Worm (Caenorhabditis elegans) whole organism, young adult: Measurements from ENCODE around the gene F40C5.1.

Experiments
- F10E7.11 ChIP-seq: sonication (generic microtip); optimal IDR thresholded peaks from 2 replicates; lab custom pipeline; 2017; ENCODE audit warnings: mild to moderate bottlenecking, missing genetic modification characterization, moderate library complexity, missing compliant biosample characterization
- fkh-3 ChIP-seq: sonication (generic microtip); optimal IDR thresholded peaks from 2 replicates; lab custom pipeline; 2016; ENCODE audit warnings: mild to moderate bottlenecking, missing genetic modification characterization, missing compliant biosample characterization
- lsy-27 ChIP-seq: sonication (generic microtip); optimal IDR thresholded peaks from 2 replicates; lab custom pipeline; 2017; ENCODE audit warnings: missing genetic modification characterization, mild to moderate bottlenecking, missing compliant biosample characterization, antibody characterized with exemption, missing genotype, borderline replicate concordance; ENCODE audit not compliant: insufficient read depth
- madf-3 ChIP-seq: fragments of 200-800 bp; sonication (Bioruptor generic); IDR thresholded peaks from 2 replicates; pipeline ENCODE4 v1.3.6; 2022; ENCODE audit warnings: missing genetic modification reagents, missing genetic modification characterization, missing compliant biosample characterization
- nfya-1 ChIP-seq: sonication (generic microtip); optimal IDR thresholded peaks from 2 replicates; lab custom pipeline; 2017; ENCODE audit warnings: antibody characterized with exemption, missing compliant biosample characterization, missing genetic modification characterization, borderline replicate concordance; ENCODE audit not compliant: insufficient read depth
- xnd-1 ChIP-seq: sonication (generic microtip); optimal IDR thresholded peaks from 2 replicates; lab custom pipeline; 2016; ENCODE audit warnings: missing genotype, missing genetic modification reagents, missing genetic modification characterization, missing compliant biosample characterization

DNA sequence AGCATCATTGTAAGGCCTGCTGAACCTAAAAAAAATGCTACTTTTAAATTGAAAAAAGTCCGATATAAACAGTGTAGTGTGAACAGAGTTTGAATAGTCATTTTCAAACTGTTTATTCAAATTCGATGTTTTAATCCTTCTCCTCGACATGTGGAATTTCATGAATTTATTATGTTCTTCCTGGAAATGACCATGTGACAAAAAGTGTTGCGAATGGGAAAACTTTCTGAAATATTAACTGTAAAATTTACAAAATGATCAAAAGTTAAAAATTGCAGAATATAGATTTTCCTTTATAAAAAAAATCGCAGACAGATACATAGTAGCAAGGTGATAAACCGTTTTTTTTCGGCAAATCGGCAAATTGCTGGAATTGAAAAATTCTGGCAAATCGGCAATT, 32.8 kb downstream of the F40C5.1 start, which contains the start of gene T22F3.8:
- TF ChIP-seq madf-3 (no peak), xnd-1 (tag; lab: Kevin White, UChicago) (no peak), lsy-27 (tag; lab: Kevin White, UChicago) (no peak), nfya-1 (no peak), F10E7.11 (tag; lab: Kevin White, UChicago) (no peak), fkh-3 (tag; lab: Kevin White, UChicago) (no peak)
